Fruit fly (Drosophila melanogaster): Measurements from ENCODE around the gene CG31211.

DNA sequence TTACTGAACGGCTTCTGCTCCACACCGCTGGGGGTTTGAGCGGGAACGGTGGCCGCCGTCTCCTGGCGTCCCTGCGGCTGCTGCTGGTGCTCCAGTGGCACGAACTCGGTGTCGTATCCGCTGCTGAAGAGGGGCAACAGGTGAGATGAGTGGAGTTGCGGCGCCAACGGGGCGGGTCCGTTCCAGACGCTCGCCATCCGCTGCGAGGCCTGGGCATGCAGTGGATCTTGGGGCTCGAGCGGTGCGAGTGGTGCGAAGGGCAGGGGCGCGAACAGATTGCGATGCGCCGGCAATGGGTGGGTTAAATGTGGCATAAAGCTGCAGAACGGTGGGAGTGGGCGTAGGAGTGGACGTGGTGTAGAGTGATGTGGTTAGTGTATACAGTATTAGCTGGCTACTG is 39.7 kb downstream of the CG31211 start:
- no peak for TF ChIP-seq CG7045 (GFP tag; optimal IDR thresholded peaks at IDR 0.05)
- no peak for TF ChIP-seq kay (GFP tag; ENCODE audit: borderline replicate concordance)
- TF ChIP-seq CG12768 (GFP tag; optimal IDR thresholded peaks at IDR 0.05) = no peak
- TF ChIP-seq ovo (GFP tag; optimal IDR thresholded peaks at IDR 0.05) = no peak
- no peak for TF ChIP-seq CG5204 (GFP tag; optimal IDR thresholded peaks at IDR 0.05)
- no peak for TF ChIP-seq Clk (GFP tag; optimal IDR thresholded peaks at IDR 0.05)
- TF ChIP-seq toe (GFP tag; optimal IDR thresholded peaks at IDR 0.05) = no peak
- TF ChIP-seq Crg-1 (GFP tag; optimal IDR thresholded peaks at IDR 0.05) = no peak
- no peak for TF ChIP-seq CG14711 (tag; optimal IDR thresholded peaks at IDR 0.05)
- no peak for TF ChIP-seq tj (GFP tag; optimal IDR thresholded peaks at IDR 0.05)
- TF ChIP-seq cnc (optimal IDR thresholded peaks at IDR 0.05) = no peak
- TF ChIP-seq CG7101 (tag; optimal IDR thresholded peaks at IDR 0.05) = no peak
